Worm (Caenorhabditis elegans): Measurements from ENCODE around the gene C52A10.3.

- TF ChIP-seq unc-62 (GFP tag; optimal IDR thresholded peaks at IDR 0.05) (no peak), ces-1 (GFP tag; optimal IDR thresholded peaks at IDR 0.05) (no peak), lin-13 (tag; optimal IDR thresholded peaks at IDR 0.05) (no peak), blmp-1 (tag; optimal IDR thresholded peaks at IDR 0.05) (no peak), nhr-76 (tag; optimal IDR thresholded peaks at IDR 0.05) (no peak), nhr-2 (tag; optimal IDR thresholded peaks at IDR 0.05) (no peak), nhr-237 (tag; optimal IDR thresholded peaks at IDR 0.05) (no peak), ztf-11 (tag; optimal IDR thresholded peaks at IDR 0.05) (no peak), M03D4.4 (tag; optimal IDR thresholded peaks at IDR 0.05) (no peak), snpc-4 (tag; optimal IDR thresholded peaks at IDR 0.05) (no peak), mep-1 (tag; optimal IDR thresholded peaks at IDR 0.05) (no peak), drap-1 (GFP tag; optimal IDR thresholded peaks at IDR 0.05) (no peak), lin-32 (GFP tag; optimal IDR thresholded peaks at IDR 0.05) (no peak)
Observed at ce11 chrV:5237116-5237515, 2.2 kb downstream of the C52A10.3 start, which contains the start of gene cest-35.2.

Measured in whole organism, mixed stage, embryonic.